Fruit fly (Drosophila melanogaster) whole organism, embryonic: ENCODE measurements around the gene alpha-Est7.
A peak's percentile ranks its signal among the peaks of the same experiment; 100 is the strongest.

Source experiments
- Ada2b ChIP-seq: fragments of 200-800 bp; sonication (Bioruptor generic); IDR thresholded peaks from 2 replicates; pipeline ENCODE4 v1.3.6; 2022; ENCODE audit warnings: missing biosample characterization, missing genetic modification characterization
- Atf3 ChIP-seq: fragments of 200-800 bp; sonication (Bioruptor generic); optimal IDR thresholded peaks from 3 replicates; lab custom pipeline; 2016; ENCODE audit warnings: missing biosample characterization, missing genetic modification characterization
- Awh ChIP-seq: fragments of 200-800 bp; sonication (Bioruptor generic); IDR thresholded peaks from 2 replicates; pipeline ENCODE4, ENCODE4 v1.3.6; 2022; ENCODE audit warnings: missing biosample characterization, missing genetic modification characterization
- B-H2 ChIP-seq: fragments of 200-800 bp; sonication (Bioruptor generic); optimal IDR thresholded peaks from 2 replicates; lab custom pipeline; 2018; ENCODE audit warnings: missing biosample characterization, mild to moderate bottlenecking, missing genetic modification characterization
- Bdp1 ChIP-seq: fragments of 200-800 bp; sonication (Bioruptor generic); optimal IDR thresholded peaks from 3 replicates; lab custom pipeline; 2016; ENCODE audit warnings: missing biosample characterization, missing genetic modification characterization
- Blimp-1 ChIP-seq: fragments of 200-800 bp; sonication (Bioruptor generic); optimal IDR thresholded peaks from 3 replicates; lab custom pipeline; 2018; ENCODE audit warnings: missing biosample characterization, missing genetic modification characterization, mild to moderate bottlenecking, moderate library complexity, missing genetic modification reagents
- CG10267 ChIP-seq: fragments of 200-800 bp; sonication (Bioruptor generic); optimal IDR thresholded peaks from 2 replicates; lab custom pipeline; 2018; ENCODE audit warnings: missing biosample characterization, mild to moderate bottlenecking, missing genetic modification characterization, moderate library complexity
- CG10321 ChIP-seq: fragments of 200-800 bp; sonication (Bioruptor generic); IDR thresholded peaks from 2 replicates; pipeline ENCODE4 v1.3.6; 2022; ENCODE audit warnings: missing biosample characterization, missing genetic modification characterization
- CG10979 ChIP-seq: fragments of 200-800 bp; sonication (Bioruptor generic); optimal IDR thresholded peaks from 2 replicates; lab custom pipeline; 2018; ENCODE audit warnings: missing biosample characterization, mild to moderate bottlenecking, missing genetic modification characterization, moderate library complexity
- CG11560 ChIP-seq: fragments of 200-800 bp; sonication (Bioruptor generic); IDR thresholded peaks from 3 replicates; pipeline ENCODE4 v1.3.6; 2022; ENCODE audit warnings: missing biosample characterization, missing genetic modification characterization
- CG11723 ChIP-seq: fragments of 200-800 bp; sonication (Bioruptor generic); optimal IDR thresholded peaks from 2 replicates; lab custom pipeline; 2017; ENCODE audit warnings: missing biosample characterization, mild to moderate bottlenecking, missing genetic modification characterization
- CG12071 ChIP-seq: fragments of 200-800 bp; sonication (Bioruptor generic); optimal IDR thresholded peaks from 3 replicates; lab custom pipeline; 2018; ENCODE audit warnings: missing biosample characterization, mild to moderate bottlenecking, missing genetic modification characterization
- CG13775 ChIP-seq: fragments of 200-800 bp; sonication (Bioruptor generic); optimal IDR thresholded peaks from 3 replicates; lab custom pipeline; 2017; ENCODE audit warnings: missing biosample characterization, mild to moderate bottlenecking, missing genetic modification characterization
- CG14014 ChIP-seq: fragments of 200-800 bp; sonication (Bioruptor generic); IDR thresholded peaks from 2 replicates; pipeline ENCODE4 v1.3.6; 2022; ENCODE audit warnings: missing biosample characterization, missing genetic modification characterization
- CG1603 ChIP-seq: fragments of 200-800 bp; sonication (Bioruptor generic); optimal IDR thresholded peaks from 2 replicates; lab custom pipeline; 2019; ENCODE audit warnings: missing biosample characterization, mild to moderate bottlenecking, missing genetic modification characterization, moderate library complexity
- CG16815 ChIP-seq: fragments of 200-800 bp; sonication (Bioruptor generic); optimal IDR thresholded peaks from 3 replicates; lab custom pipeline; 2017; ENCODE audit warnings: missing biosample characterization, mild to moderate bottlenecking, missing genetic modification characterization
- CG17359 ChIP-seq: fragments of 200-800 bp; sonication (Bioruptor generic); optimal IDR thresholded peaks from 3 replicates; lab custom pipeline; 2018; ENCODE audit warnings: missing biosample characterization, mild to moderate bottlenecking, missing genetic modification characterization, moderate library complexity
- CG1792 ChIP-seq: fragments of 200-800 bp; sonication (Bioruptor generic); optimal IDR thresholded peaks from 2 replicates; lab custom pipeline; 2016; ENCODE audit warnings: missing biosample characterization, missing genetic modification characterization
- CG18619 ChIP-seq: fragments of 200-800 bp; sonication (Bioruptor generic); optimal IDR thresholded peaks from 3 replicates; lab custom pipeline; 2017; ENCODE audit warnings: missing biosample characterization, mild to moderate bottlenecking, missing genetic modification characterization
- CG31441 ChIP-seq: fragments of 200-800 bp; sonication (Bioruptor generic); IDR thresholded peaks from 2 replicates; pipeline ENCODE4 v1.3.6; 2022; ENCODE audit warnings: missing biosample characterization, missing genetic modification characterization
- CG4730 ChIP-seq: fragments of 200-800 bp; sonication (Bioruptor generic); IDR thresholded peaks from 2 replicates; pipeline ENCODE4 v1.3.6; 2022; ENCODE audit warnings: missing biosample characterization, missing genetic modification characterization
- CG5245 ChIP-seq: fragments of 200-800 bp; sonication (Bioruptor generic); optimal IDR thresholded peaks from 3 replicates; lab custom pipeline; 2016; ENCODE audit warnings: missing biosample characterization, missing genetic modification characterization
- CG6254 ChIP-seq: fragments of 200-800 bp; sonication (Bioruptor generic); optimal IDR thresholded peaks from 3 replicates; lab custom pipeline; 2017; ENCODE audit warnings: mild to moderate bottlenecking, missing biosample characterization, missing genetic modification reagents, missing genetic modification characterization
- CG7745 ChIP-seq: fragments of 200-800 bp; sonication (Bioruptor generic); optimal IDR thresholded peaks from 2 replicates; lab custom pipeline; 2018; ENCODE audit warnings: missing biosample characterization, mild to moderate bottlenecking, missing genetic modification characterization, moderate library complexity
- CG7839 ChIP-seq: fragments of 200-800 bp; sonication (Bioruptor generic); optimal IDR thresholded peaks from 3 replicates; lab custom pipeline; 2018; ENCODE audit warnings: missing biosample characterization, mild to moderate bottlenecking, missing genetic modification characterization, moderate library complexity
- Drgx ChIP-seq: fragments of 200-800 bp; sonication (Bioruptor generic); IDR thresholded peaks from 2 replicates; pipeline ENCODE4 v1.3.6; 2022; ENCODE audit warnings: missing biosample characterization, missing genetic modification characterization
- ERR ChIP-seq: fragments of 200-800 bp; sonication (Bioruptor generic); optimal IDR thresholded peaks from 2 replicates; lab custom pipeline; 2016; ENCODE audit warnings: missing biosample characterization, missing genetic modification characterization
- Gug ChIP-seq: fragments of 200-800 bp; sonication (Bioruptor generic); IDR thresholded peaks from 4 replicates; pipeline ENCODE4 v1.3.6; 2022; ENCODE audit warnings: missing biosample characterization, missing genetic modification characterization
- H2.0 ChIP-seq: fragments of 200-800 bp; sonication (Bioruptor generic); IDR thresholded peaks from 2 replicates; pipeline ENCODE4 v1.3.6; 2022; ENCODE audit warnings: missing biosample characterization, missing genetic modification characterization
- MTF-1 ChIP-seq: fragments of 200-800 bp; sonication (Bioruptor generic); optimal IDR thresholded peaks from 2 replicates; lab custom pipeline; 2018; ENCODE audit warnings: missing biosample characterization, mild to moderate bottlenecking, missing genetic modification characterization, borderline replicate concordance
- Max ChIP-seq: fragments of 200-800 bp; sonication (Bioruptor generic); optimal IDR thresholded peaks from 2 replicates; lab custom pipeline; 2016; ENCODE audit warnings: missing biosample characterization, mild to moderate bottlenecking, missing genetic modification characterization
- Ssrp ChIP-seq: fragments of 200-800 bp; sonication (Bioruptor generic); optimal IDR thresholded peaks from 2 replicates; lab custom pipeline; 2018; ENCODE audit warnings: missing biosample characterization, mild to moderate bottlenecking, missing genetic modification characterization, moderate library complexity
- cato ChIP-seq: fragments of 200-800 bp; sonication (Bioruptor generic); optimal IDR thresholded peaks from 2 replicates; lab custom pipeline; 2016; ENCODE audit warnings: missing biosample characterization, missing genetic modification characterization, borderline replicate concordance
- corto ChIP-seq: fragments of 200-800 bp; sonication (Bioruptor generic); optimal IDR thresholded peaks from 2 replicates; lab custom pipeline; 2016; ENCODE audit warnings: missing biosample characterization, mild to moderate bottlenecking, missing genetic modification characterization, moderate library complexity
- crol ChIP-seq: fragments of 200-800 bp; sonication (Bioruptor generic); IDR thresholded peaks from 2 replicates; pipeline ENCODE4 v1.3.6; 2022; ENCODE audit warnings: missing biosample characterization, missing genetic modification characterization
- dan ChIP-seq: fragments of 200-800 bp; sonication (Bioruptor generic); IDR thresholded peaks from 2 replicates; pipeline ENCODE4 v1.3.6; 2022; ENCODE audit warnings: missing biosample characterization, missing genetic modification characterization
- dmrt99B ChIP-seq: fragments of 200-800 bp; sonication (Bioruptor generic); optimal IDR thresholded peaks from 2 replicates; lab custom pipeline; 2018; ENCODE audit warnings: missing biosample characterization, mild to moderate bottlenecking, missing genetic modification characterization, moderate library complexity
- dysf ChIP-seq: fragments of 200-800 bp; sonication (Bioruptor generic); IDR thresholded peaks from 3 replicates; pipeline ENCODE4 v1.3.6; 2022; ENCODE audit warnings: missing biosample characterization, missing genetic modification characterization
- exex ChIP-seq: fragments of 200-800 bp; sonication (Bioruptor generic); optimal IDR thresholded peaks from 4 replicates; lab custom pipeline; 2018; ENCODE audit warnings: missing biosample characterization, mild to moderate bottlenecking, missing genetic modification characterization, moderate library complexity
- fd96Cb ChIP-seq: fragments of 200-800 bp; sonication (Bioruptor generic); optimal IDR thresholded peaks from 2 replicates; lab custom pipeline; 2018; ENCODE audit warnings: missing biosample characterization, mild to moderate bottlenecking, missing genetic modification characterization, moderate library complexity
- fru ChIP-seq: fragments of >200 bp; optimal IDR thresholded peaks from 2 replicates; lab custom pipeline; 2017
- ftz-f1 ChIP-seq: fragments of 200-800 bp; sonication (Bioruptor generic); optimal IDR thresholded peaks from 2 replicates; lab custom pipeline; 2016; ENCODE audit warnings: missing biosample characterization, missing genetic modification characterization
- gcm2 ChIP-seq: fragments of 200-800 bp; sonication (Bioruptor generic); optimal IDR thresholded peaks from 2 replicates; lab custom pipeline; 2016; ENCODE audit warnings: missing biosample characterization, missing genetic modification characterization
- lola ChIP-seq, 3 experiments: fragments of >200 bp in 2 of 3; fragments of 200-800 bp in 1 of 3; sonication (Bioruptor generic) in 1 of 3; optimal IDR thresholded peaks; 2 replicates each; lab custom pipeline; 2017 to 2019; ENCODE audit warnings: missing biosample characterization in 3 of 3, missing genetic modification characterization in 3 of 3, mild to moderate bottlenecking in 1 of 3, moderate library complexity in 1 of 3
- nerfin-2 ChIP-seq: fragments of 200-800 bp; sonication (Bioruptor generic); IDR thresholded peaks from 2 replicates; pipeline ENCODE4 v1.3.6; 2022; ENCODE audit warnings: missing biosample characterization, missing genetic modification characterization; ENCODE audit not compliant: partially characterized antibody
- ranshi ChIP-seq: fragments of 200-800 bp; sonication (Bioruptor generic); IDR thresholded peaks from 2 replicates; pipeline ENCODE4 v1.3.6; 2022; ENCODE audit warnings: missing biosample characterization, missing genetic modification characterization
- sc ChIP-seq, 3 experiments: fragments of >200 bp in 2 of 3; fragments of 200-800 bp in 1 of 3; sonication (Bioruptor generic) in 1 of 3; optimal IDR thresholded peaks; 2 replicates in 2 of 3; 3 replicates in 1 of 3; lab custom pipeline; 2017; ENCODE audit warnings: mild to moderate bottlenecking in 1 of 3, missing biosample characterization in 1 of 3, missing genetic modification characterization in 1 of 3, missing genetic modification reagents in 1 of 3
- tap ChIP-seq: fragments of 200-800 bp; optimal IDR thresholded peaks from 3 replicates; lab custom pipeline; 2019; ENCODE audit warnings: missing biosample characterization, mild to moderate bottlenecking, missing genetic modification characterization, moderate library complexity
- trh ChIP-seq: fragments of 200-800 bp; sonication (Bioruptor generic); optimal IDR thresholded peaks from 2 replicates; lab custom pipeline; 2016; ENCODE audit warnings: missing biosample characterization, missing genetic modification characterization
- vvl ChIP-seq: fragments of 200-800 bp; sonication (Bioruptor generic); IDR thresholded peaks from 2 replicates; pipeline ENCODE4 v1.3.6; 2022; ENCODE audit warnings: missing biosample characterization, missing genetic modification characterization
- zfh1 ChIP-seq: fragments of 200-800 bp; sonication (Bioruptor generic); IDR thresholded peaks from 3 replicates; pipeline ENCODE4 v1.3.6; 2022; ENCODE audit warnings: missing biosample characterization, missing genetic modification characterization

Gene alpha-Est7

dm6 chr3R:7515599-7516069, 7.9 kb downstream of the alpha-Est7 start, which contains the start of gene alpha-Est8 (continued):
- TF ChIP-seq dmrt99B (no peak), CG4730 (GFP tag; lab: Robert Waterston, UW) (no peak), CG10267 (tag; lab: Kevin White, UChicago) (no peak), CG11560 (tag; lab: Robert Waterston, UW) (no peak), fru (lab: Kevin White, UChicago) (no peak), CG10979 (tag; lab: Kevin White, UChicago) (no peak), corto (GFP tag; lab: Kevin White, UChicago) (no peak), H2.0 (GFP tag; lab: Robert Waterston, UW) (no peak), MTF-1 (GFP tag; lab: Kevin White, UChicago) (no peak), ranshi (GFP tag; lab: Robert Waterston, UW) (no peak), gcm2 (no peak), tap (tag; lab: Kevin White, UChicago) (no peak), zfh1 (GFP tag; lab: Robert Waterston, UW) (no peak), ERR (GFP tag; lab: Kevin White, UChicago) (no peak), exex (tag; lab: Kevin White, UChicago) (peak; percentile 89), B-H2 (peak; percentile 58), CG5245 (GFP tag; lab: Kevin White, UChicago) (no peak), trh (GFP tag; lab: Kevin White, UChicago) (no peak), crol (GFP tag; lab: Robert Waterston, UW) (0 out of 2 replicates have a peak, but pooled peaks have one; percentile 7), dan (no peak), CG17359 (no peak), Max (GFP tag; lab: Kevin White, UChicago) (no peak), CG7745 (tag; lab: Kevin White, UChicago) (no peak), CG16815 (GFP tag; lab: Kevin White, UChicago) (no peak), CG14014 (no peak), Gug (no peak), Ada2b (GFP tag; lab: Robert Waterston, UW) (no peak), CG12071 (GFP tag; lab: Kevin White, UChicago) (no peak), CG18619 (GFP tag; lab: Kevin White, UChicago) (no peak), dysf (no peak), CG1792 (GFP tag; lab: Kevin White, UChicago) (no peak), Ssrp (no peak), CG1603 (tag; lab: Kevin White, UChicago) (no peak), Bdp1 (GFP tag; lab: Kevin White, UChicago) (no peak), CG11723 (GFP tag; lab: Kevin White, UChicago) (no peak), Awh (GFP tag; lab: Robert Waterston, UW) (no peak), Atf3 (GFP tag; lab: Kevin White, UChicago) (no peak), CG10321 (GFP tag; lab: Robert Waterston, UW) (no peak), CG7839 (tag; lab: Kevin White, UChicago) (peak; percentile 6), CG6254 (GFP tag; lab: Kevin White, UChicago) (no peak), sc (optimal IDR thresholded peaks at IDR 0.05; lab: Kevin White, UChicago) (no peak), sc (GFP tag; optimal IDR thresholded peaks at IDR 0.05; lab: Kevin White, UChicago) (no peak), cato (GFP tag; lab: Kevin White, UChicago) (no peak), lola (GFP tag; optimal IDR thresholded peaks at IDR 0.05; lab: Kevin White, UChicago) (no peak), Drgx (GFP tag; lab: Robert Waterston, UW) (no peak), CG31441 (no peak), fd96Cb (tag; lab: Kevin White, UChicago) (no peak), ftz-f1 (GFP tag; lab: Kevin White, UChicago) (peak; percentile 13), Blimp-1 (GFP tag; lab: Kevin White, UChicago) (no peak), CG13775 (GFP tag; lab: Kevin White, UChicago) (no peak), vvl (GFP tag; lab: Robert Waterston, UW) (no peak), nerfin-2 (GFP tag; lab: Robert Waterston, UW) (0 out of 2 replicates have a peak, but pooled peaks have one; percentile 16)
